Fruit fly (Drosophila melanogaster) whole organism, embryonic: ENCODE results near the gene Not10.
A peak's percentile ranks its signal among the peaks of the same experiment; 100 is the strongest.

Source experiments
- Blimp-1 ChIP-seq: fragments of 200-800 bp; sonication (Bioruptor generic); optimal IDR thresholded peaks from 3 replicates; lab custom pipeline; 2018; ENCODE audit warnings: missing biosample characterization, missing genetic modification characterization, mild to moderate bottlenecking, moderate library complexity, missing genetic modification reagents
- CG11696 ChIP-seq: fragments of 200-800 bp; sonication (Bioruptor generic); IDR thresholded peaks from 2 replicates; pipeline ENCODE4 v1.3.6; 2022; ENCODE audit warnings: missing biosample characterization, missing genetic modification characterization
- CG12769 ChIP-seq: fragments of 200-800 bp; sonication (Bioruptor generic); optimal IDR thresholded peaks from 2 replicates; lab custom pipeline; 2019; ENCODE audit warnings: missing biosample characterization, mild to moderate bottlenecking, missing genetic modification characterization, moderate library complexity
- CG14667 ChIP-seq: fragments of 200-800 bp; sonication (Bioruptor generic); IDR thresholded peaks from 2 replicates; pipeline ENCODE4 v1.3.6; 2022; ENCODE audit warnings: missing biosample characterization, missing genetic modification characterization
- CG14965 ChIP-seq: fragments of 200-800 bp; sonication (Bioruptor generic); optimal IDR thresholded peaks from 2 replicates; lab custom pipeline; 2016; ENCODE audit warnings: missing biosample characterization, missing genetic modification characterization, borderline replicate concordance
- CG15479 ChIP-seq: fragments of 200-800 bp; sonication (Bioruptor generic); optimal IDR thresholded peaks from 3 replicates; lab custom pipeline; 2019; ENCODE audit warnings: missing biosample characterization, mild to moderate bottlenecking, missing genetic modification characterization, moderate library complexity
- CG15514 ChIP-seq: fragments of 200-800 bp; sonication (Bioruptor generic); optimal IDR thresholded peaks from 3 replicates; lab custom pipeline; 2017; ENCODE audit warnings: missing biosample characterization, missing genetic modification characterization, mild to moderate bottlenecking, moderate library complexity, missing genetic modification reagents
- CG16813 ChIP-seq: fragments of 200-800 bp; sonication (Bioruptor generic); IDR thresholded peaks from 3 replicates; pipeline ENCODE4 v1.3.6; 2022; ENCODE audit warnings: missing biosample characterization, missing genetic modification characterization; ENCODE audit not compliant: partially characterized antibody
- CG17802 ChIP-seq: fragments of 200-800 bp; sonication (Bioruptor generic); optimal IDR thresholded peaks from 2 replicates; lab custom pipeline; 2018; ENCODE audit warnings: missing biosample characterization, mild to moderate bottlenecking, missing genetic modification characterization, moderate library complexity
- CG17829 ChIP-seq: fragments of 200-800 bp; optimal IDR thresholded peaks from 2 replicates; lab custom pipeline; 2019; ENCODE audit warnings: missing biosample characterization, mild to moderate bottlenecking, missing genetic modification characterization, moderate library complexity
- CG33557 ChIP-seq: fragments of 200-800 bp; sonication (Bioruptor generic); optimal IDR thresholded peaks from 2 replicates; lab custom pipeline; 2019; ENCODE audit warnings: missing biosample characterization, mild to moderate bottlenecking, missing genetic modification characterization, moderate library complexity
- CG4404 ChIP-seq: fragments of 200-800 bp; sonication (Bioruptor generic); IDR thresholded peaks from 2 replicates; pipeline ENCODE4 v1.3.6; 2022; ENCODE audit warnings: missing biosample characterization, missing genetic modification characterization
- CG4854 ChIP-seq: fragments of 200-800 bp; sonication (Bioruptor generic); optimal IDR thresholded peaks from 2 replicates; lab custom pipeline; 2016; ENCODE audit warnings: missing biosample characterization, missing genetic modification characterization, inconsistent platforms
- D ChIP-seq, 2 experiments: fragments of 200-800 bp in 1 of 2; fragments of >200 bp in 1 of 2; sonication (Bioruptor generic) in 1 of 2; optimal IDR thresholded peaks; 2 replicates in 1 of 2; 3 replicates in 1 of 2; lab custom pipeline; 2017; ENCODE audit warnings: mild to moderate bottlenecking in 1 of 2, missing biosample characterization in 1 of 2, missing genetic modification characterization in 1 of 2, missing genetic modification reagents in 1 of 2
- Dref ChIP-seq: fragments of 200-800 bp; sonication (Bioruptor generic); IDR thresholded peaks from 2 replicates; pipeline ENCODE4 v1.3.6; 2022; ENCODE audit warnings: missing biosample characterization, missing genetic modification characterization
- Hsf ChIP-seq: fragments of 200-800 bp; sonication (Bioruptor generic); optimal IDR thresholded peaks from 3 replicates; lab custom pipeline; 2016; ENCODE audit warnings: missing biosample characterization, missing genetic modification characterization
- Kr ChIP-seq: fragments of 200-800 bp; sonication (Bioruptor generic); optimal IDR thresholded peaks from 2 replicates; lab custom pipeline; 2017; ENCODE audit warnings: missing biosample characterization, mild to moderate bottlenecking, missing genetic modification characterization
- MTF-1 ChIP-seq: fragments of 200-800 bp; sonication (Bioruptor generic); optimal IDR thresholded peaks from 2 replicates; lab custom pipeline; 2018; ENCODE audit warnings: missing biosample characterization, mild to moderate bottlenecking, missing genetic modification characterization, borderline replicate concordance
- Med ChIP-seq: fragments of 200-800 bp; sonication (Bioruptor generic); peaks from one replicate; lab custom pipeline; 2016; ENCODE audit warnings: missing biosample characterization, missing genetic modification characterization, mild to moderate bottlenecking, inconsistent platforms, moderate library complexity
- Opbp ChIP-seq: fragments of 200-800 bp; sonication (Bioruptor generic); IDR thresholded peaks from 3 replicates; pipeline ENCODE4 v1.3.6; 2022; ENCODE audit warnings: missing biosample characterization, missing genetic modification characterization; ENCODE audit not compliant: partially characterized antibody
- Stat92E ChIP-seq, 3 experiments: fragments of >200 bp in 2 of 3; fragments of 200-800 bp in 1 of 3; sonication (Bioruptor generic) in 1 of 3; optimal IDR thresholded peaks; 2 replicates each; lab custom pipeline; 2017 to 2019; ENCODE audit warnings: missing biosample characterization in 3 of 3, missing genetic modification characterization in 3 of 3, mild to moderate bottlenecking in 1 of 3, moderate library complexity in 1 of 3
- abd-A ChIP-seq: fragments of 200-800 bp; sonication (Bioruptor generic); optimal IDR thresholded peaks from 3 replicates; lab custom pipeline; 2019; ENCODE audit warnings: missing biosample characterization, mild to moderate bottlenecking, missing genetic modification characterization, moderate library complexity
- cad ChIP-seq: fragments of >200 bp; optimal IDR thresholded peaks from 2 replicates; lab custom pipeline; 2017; ENCODE audit warnings: missing biosample characterization, missing genetic modification characterization
- cg ChIP-seq: fragments of 200-800 bp; sonication (Bioruptor generic); optimal IDR thresholded peaks from 3 replicates; lab custom pipeline; 2019; ENCODE audit warnings: missing biosample characterization, mild to moderate bottlenecking, missing genetic modification characterization, moderate library complexity
- crc ChIP-seq: fragments of 200-800 bp; sonication (Bioruptor generic); optimal IDR thresholded peaks from 2 replicates; lab custom pipeline; 2016; ENCODE audit warnings: missing biosample characterization, missing genetic modification characterization
- crol ChIP-seq: fragments of 200-800 bp; sonication (Bioruptor generic); IDR thresholded peaks from 2 replicates; pipeline ENCODE4 v1.3.6; 2022; ENCODE audit warnings: missing biosample characterization, missing genetic modification characterization
- dan ChIP-seq: fragments of 200-800 bp; sonication (Bioruptor generic); IDR thresholded peaks from 2 replicates; pipeline ENCODE4 v1.3.6; 2022; ENCODE audit warnings: missing biosample characterization, missing genetic modification characterization
- dimm ChIP-seq: fragments of 200-800 bp; sonication (Bioruptor generic); IDR thresholded peaks from 2 replicates; pipeline ENCODE4 v1.3.6; 2022; ENCODE audit warnings: missing biosample characterization, missing genetic modification characterization
- emc ChIP-seq: fragments of 200-800 bp; sonication (Bioruptor generic); optimal IDR thresholded peaks from 2 replicates; lab custom pipeline; 2016; ENCODE audit warnings: missing biosample characterization, missing genetic modification characterization
- fd64A ChIP-seq: fragments of 200-800 bp; sonication (Bioruptor generic); optimal IDR thresholded peaks from 3 replicates; lab custom pipeline; 2018; ENCODE audit warnings: missing biosample characterization, mild to moderate bottlenecking, missing genetic modification characterization
- grn ChIP-seq: fragments of 200-800 bp; sonication (Bioruptor generic); optimal IDR thresholded peaks from 3 replicates; lab custom pipeline; 2017; ENCODE audit warnings: missing biosample characterization, missing genetic modification characterization
- gsb-n ChIP-seq: fragments of 200-800 bp; sonication (Bioruptor generic); optimal IDR thresholded peaks from 3 replicates; lab custom pipeline; 2018; ENCODE audit warnings: missing biosample characterization, mild to moderate bottlenecking, missing genetic modification characterization
- hth ChIP-seq: fragments of >200 bp; optimal IDR thresholded peaks from 2 replicates; lab custom pipeline; 2017; ENCODE audit warnings: inconsistent platforms
- kah ChIP-seq: fragments of 200-800 bp; sonication (Bioruptor generic); optimal IDR thresholded peaks from 2 replicates; lab custom pipeline; 2018; ENCODE audit warnings: missing biosample characterization, mild to moderate bottlenecking, missing genetic modification characterization
- kni ChIP-seq: fragments of 200-800 bp; sonication (Bioruptor generic); optimal IDR thresholded peaks from 3 replicates; lab custom pipeline; 2017; ENCODE audit warnings: mild to moderate bottlenecking, missing biosample characterization, missing genetic modification reagents, missing genetic modification characterization
- lbe ChIP-seq: fragments of 200-800 bp; sonication (Bioruptor generic); optimal IDR thresholded peaks from 2 replicates; lab custom pipeline; 2016; ENCODE audit warnings: missing biosample characterization, mild to moderate bottlenecking, missing genetic modification characterization
- nerfin-2 ChIP-seq: fragments of 200-800 bp; sonication (Bioruptor generic); IDR thresholded peaks from 2 replicates; pipeline ENCODE4 v1.3.6; 2022; ENCODE audit warnings: missing biosample characterization, missing genetic modification characterization; ENCODE audit not compliant: partially characterized antibody
- prd ChIP-seq, 3 experiments: fragments of >200 bp in 2 of 3; fragments of 200-800 bp in 1 of 3; sonication (Bioruptor generic) in 1 of 3; optimal IDR thresholded peaks in 2 of 3; IDR thresholded peaks in 1 of 3; 2 replicates in 2 of 3; 3 replicates in 1 of 3; pipeline versions ENCODE4 v1.3.6 to Lab custom; 2017 to 2022; ENCODE audit warnings: missing biosample characterization in 1 of 3, missing genetic modification characterization in 1 of 3
- pros ChIP-seq: fragments of 200-800 bp; sonication (Bioruptor generic); optimal IDR thresholded peaks from 3 replicates; lab custom pipeline; 2019; ENCODE audit warnings: missing biosample characterization, mild to moderate bottlenecking, missing genetic modification characterization, moderate library complexity
- sd ChIP-seq: fragments of 200-800 bp; sonication (Bioruptor generic); optimal IDR thresholded peaks from 3 replicates; lab custom pipeline; 2018; ENCODE audit warnings: missing biosample characterization, mild to moderate bottlenecking, missing genetic modification characterization, moderate library complexity
- sens ChIP-seq: fragments of 200-800 bp; sonication (Bioruptor generic); peaks from one replicate; lab custom pipeline; 2016; ENCODE audit warnings: missing biosample characterization, missing genetic modification characterization
- twi ChIP-seq: fragments of 200-800 bp; optimal IDR thresholded peaks from 2 replicates; lab custom pipeline; 2019; ENCODE audit warnings: missing biosample characterization, mild to moderate bottlenecking, missing genetic modification characterization, moderate library complexity
- unpg ChIP-seq: fragments of 200-800 bp; sonication (Bioruptor generic); optimal IDR thresholded peaks from 3 replicates; lab custom pipeline; 2018; ENCODE audit warnings: missing biosample characterization, mild to moderate bottlenecking, missing genetic modification characterization, moderate library complexity
- vvl ChIP-seq: fragments of 200-800 bp; sonication (Bioruptor generic); IDR thresholded peaks from 2 replicates; pipeline ENCODE4 v1.3.6; 2022; ENCODE audit warnings: missing biosample characterization, missing genetic modification characterization
- zen ChIP-seq: fragments of 200-800 bp; sonication (Bioruptor generic); optimal IDR thresholded peaks from 3 replicates; lab custom pipeline; 2018; ENCODE audit warnings: missing biosample characterization, mild to moderate bottlenecking, missing genetic modification characterization, moderate library complexity
- zfh1 ChIP-seq: fragments of 200-800 bp; sonication (Bioruptor generic); IDR thresholded peaks from 3 replicates; pipeline ENCODE4 v1.3.6; 2022; ENCODE audit warnings: missing biosample characterization, missing genetic modification characterization

Not10 gene

dm6 chr3R:12649099-12650029 is 18.9 kb downstream of the Not10 start:
- TF ChIP-seq abd-A (tag; lab: Kevin White, UChicago), result peak; percentile 90
- TF ChIP-seq kah, result peak; percentile 33
- peak; percentile 27 for TF ChIP-seq grn (GFP tag; lab: Kevin White, UChicago)
- peak; percentile 57 for TF ChIP-seq gsb-n (tag; lab: Kevin White, UChicago)
- TF ChIP-seq kni, result peak; percentile 94
- TF ChIP-seq nerfin-2, result no peak
- 0 out of 3 replicates have a peak, but pooled peaks have one; percentile 15 for TF ChIP-seq zfh1
- TF ChIP-seq sens (GFP tag; lab: Kevin White, UChicago), result peak; percentile 24
- TF ChIP-seq CG17829 (tag; lab: Kevin White, UChicago), result peak; percentile 2
- peak; percentile 98 for TF ChIP-seq twi (tag; lab: Kevin White, UChicago)
- peak; percentile 63 for TF ChIP-seq zen
- TF ChIP-seq CG15514 (GFP tag; lab: Kevin White, UChicago), result no peak
- peak; percentile 10 for TF ChIP-seq cg
- TF ChIP-seq Hsf (GFP tag; lab: Kevin White, UChicago), result no peak
- TF ChIP-seq CG33557 (GFP tag; lab: Kevin White, UChicago), result peak; percentile 3
- peak; percentile 79 for TF ChIP-seq hth (lab: Kevin White, UChicago)
- TF ChIP-seq CG15479 (GFP tag; lab: Kevin White, UChicago), result no peak
- no peak for TF ChIP-seq dan (GFP tag; lab: Robert Waterston, UW)
- TF ChIP-seq fd64A (GFP tag; lab: Kevin White, UChicago), result peak; percentile 51
- peak; percentile 40 for TF ChIP-seq Med (GFP tag; lab: Kevin White, UChicago)
- no peak for TF ChIP-seq CG4404
- TF ChIP-seq CG16813 (GFP tag; lab: Robert Waterston, UW), result 0 out of 3 replicates have a peak, but pooled peaks have one; percentile 14
- peak; percentile 75 for TF ChIP-seq pros (GFP tag; lab: Kevin White, UChicago)
- TF ChIP-seq D (optimal IDR thresholded peaks at IDR 0.05; lab: Kevin White, UChicago), result peak; percentile 90
- TF ChIP-seq D (GFP tag; optimal IDR thresholded peaks at IDR 0.05; lab: Kevin White, UChicago), result no peak
- TF ChIP-seq lbe, result no peak
- no peak for TF ChIP-seq Dref (GFP tag; lab: Robert Waterston, UW)
- no peak for TF ChIP-seq prd (optimal IDR thresholded peaks at IDR 0.05; lab: Kevin White, UChicago)
- TF ChIP-seq prd (GFP tag; IDR thresholded peaks at IDR 0.05; lab: Robert Waterston, UW), result 0 out of 3 replicates have a peak, but pooled peaks have one; percentile 44
- TF ChIP-seq Opbp (GFP tag; lab: Robert Waterston, UW), result 0 out of 3 replicates have a peak, but pooled peaks have one; percentile 12
- TF ChIP-seq sd (tag; lab: Kevin White, UChicago), result peak; percentile 93
- TF ChIP-seq Stat92E (GFP tag; optimal IDR thresholded peaks at IDR 0.05; lab: Kevin White, UChicago), result peak in 1 of 3 experiments; percentile 98
- no peak for TF ChIP-seq CG14667 (GFP tag; lab: Robert Waterston, UW)
- no peak for TF ChIP-seq unpg
- peak; percentile 34 for TF ChIP-seq cad (GFP tag; lab: Kevin White, UChicago)
- TF ChIP-seq CG11696 (GFP tag; lab: Robert Waterston, UW), result no peak
- TF ChIP-seq MTF-1 (GFP tag; lab: Kevin White, UChicago), result no peak
- TF ChIP-seq vvl (GFP tag; lab: Robert Waterston, UW), result peak; percentile 66; the same call in 1 of the 2 replicates
- no peak for TF ChIP-seq Blimp-1
- TF ChIP-seq CG14965, result no peak
- no peak for TF ChIP-seq CG17802 (tag; lab: Kevin White, UChicago)
- TF ChIP-seq dimm, result no peak
- peak; percentile 30 for TF ChIP-seq CG12769 (tag; lab: Kevin White, UChicago)
- no peak for TF ChIP-seq emc (GFP tag; lab: Kevin White, UChicago)
- TF ChIP-seq crol (GFP tag; lab: Robert Waterston, UW), result peak; percentile 74; the same call in 1 of the 2 replicates
- TF ChIP-seq Kr, result peak; percentile 1
- TF ChIP-seq crc (GFP tag; lab: Kevin White, UChicago), result no peak
- TF ChIP-seq CG4854 (GFP tag; lab: Kevin White, UChicago), result no peak
